Fruit fly (Drosophila melanogaster): ENCODE data around the gene CG17026.
A peak's percentile ranks its signal among the peaks of the same experiment; 100 is the strongest.

Gene CG17026

dm6 chr3L:16011319-16012210 lies 36.4 kb downstream of the CG17026 start, which contains the start of gene mib1 (continued):
- TF ChIP-seq ssp (GFP tag; IDR thresholded peaks at IDR 0.05) (no peak), croc (GFP tag; conservative IDR thresholded peaks at IDR 0.05) (no peak), Taf1 (GFP tag; IDR thresholded peaks at IDR 0.05) (no peak), Sox100B (GFP tag; optimal IDR thresholded peaks at IDR 0.05) (no peak), CG12744 (GFP tag; optimal IDR thresholded peaks at IDR 0.05) (no peak), HHEX (GFP tag; optimal IDR thresholded peaks at IDR 0.05) (peak; percentile 28), CG2202 (tag; optimal IDR thresholded peaks at IDR 0.05) (no peak), CG5180 (GFP tag; optimal IDR thresholded peaks at IDR 0.05) (no peak), YL-1 (GFP tag; optimal IDR thresholded peaks at IDR 0.05) (peak; percentile 91), Meics (GFP tag; optimal IDR thresholded peaks at IDR 0.05) (peak; percentile 13), CG17912 (GFP tag; optimal IDR thresholded peaks at IDR 0.05) (no peak), CG2875 (GFP tag; optimal IDR thresholded peaks at IDR 0.05) (no peak), CG6254 (GFP tag; optimal IDR thresholded peaks at IDR 0.05) (no peak), pan (optimal IDR thresholded peaks at IDR 0.05) (no peak), pan (GFP tag; optimal IDR thresholded peaks at IDR 0.05 in 1 of 2, IDR thresholded peaks at IDR 0.05 in 1 of 2) (peak in 1 of 2 experiments; percentile 35), CG2129 (GFP tag; IDR thresholded peaks at IDR 0.05; ENCODE audit: partially characterized antibody) (peak; percentile 63), CG1024 (GFP tag; IDR thresholded peaks at IDR 0.05) (no peak), CG13894 (tag; optimal IDR thresholded peaks at IDR 0.05) (peak; percentile 48), CG2199 (GFP tag; IDR thresholded peaks at IDR 0.05) (no peak), Doc2 (GFP tag; IDR thresholded peaks at IDR 0.05) (no peak), sd (tag; optimal IDR thresholded peaks at IDR 0.05) (peak; percentile 99), CG17829 (tag; optimal IDR thresholded peaks at IDR 0.05) (peak; percentile 38), HLH3B (GFP tag; IDR thresholded peaks at IDR 0.05) (no peak), CG11723 (GFP tag; optimal IDR thresholded peaks at IDR 0.05) (no peak), aop (GFP tag; IDR thresholded peaks at IDR 0.05) (no peak), CG10543 (GFP tag; optimal IDR thresholded peaks at IDR 0.05) (peak; percentile 43), CG34224 (GFP tag; IDR thresholded peaks at IDR 0.05; ENCODE audit: partially characterized antibody) (peak; percentile 92), CG17612 (GFP tag; IDR thresholded peaks at IDR 0.05) (no peak), gro (GFP tag; optimal IDR thresholded peaks at IDR 0.05) (peak; percentile 61), unpg (GFP tag; optimal IDR thresholded peaks at IDR 0.05) (no peak), hbn (GFP tag; IDR thresholded peaks at IDR 0.05; ENCODE audit: partially characterized antibody) (peak; percentile 91), dysf (GFP tag; IDR thresholded peaks at IDR 0.05) (peak; percentile 27; the same call in 1 of the 3 replicates), al (GFP tag; IDR thresholded peaks at IDR 0.05) (0 out of 2 replicates have a peak, but pooled peaks have one; percentile 13), abd-A (tag; optimal IDR thresholded peaks at IDR 0.05) (peak; percentile 80), CG32772 (GFP tag; IDR thresholded peaks at IDR 0.05) (no peak), seq (GFP tag; IDR thresholded peaks at IDR 0.05) (peak; percentile 49; the same call in 1 of the 2 replicates), z (GFP tag; IDR thresholded peaks at IDR 0.05) (no peak), Hmr (GFP tag; optimal IDR thresholded peaks at IDR 0.05) (peak; percentile 91), CG6813 (GFP tag; optimal IDR thresholded peaks at IDR 0.05) (no peak), CG4617 (GFP tag; optimal IDR thresholded peaks at IDR 0.05; ENCODE audit: borderline replicate concordance) (peak; percentile 75), eyg (GFP tag; optimal IDR thresholded peaks at IDR 0.05) (no peak), Opbp (GFP tag; IDR thresholded peaks at IDR 0.05; ENCODE audit: partially characterized antibody) (peak; percentile 95), Deaf1 (tag; optimal IDR thresholded peaks at IDR 0.05) (peak; percentile 13), BtbVII (GFP tag; optimal IDR thresholded peaks at IDR 0.05) (no peak), HmgZ (tag; optimal IDR thresholded peaks at IDR 0.05) (peak; percentile 89), Xbp1 (GFP tag; optimal IDR thresholded peaks at IDR 0.05) (peak; percentile 21), ind (GFP tag; optimal IDR thresholded peaks at IDR 0.05) (no peak), eve (GFP tag; optimal IDR thresholded peaks at IDR 0.05) (no peak)

Measured in whole organism, embryonic.